Worm (Caenorhabditis elegans) whole organism, L4 larva: Measurements from ENCODE around the gene mpst-4.

ENCODE experiments used
- ceh-32 ChIP-seq: sonication (generic microtip); optimal IDR thresholded peaks from 2 replicates; lab custom pipeline; 2016; ENCODE audit warnings: mild to moderate bottlenecking, missing genetic modification characterization, missing compliant biosample characterization; ENCODE audit not compliant: poor library complexity
- dpl-1 ChIP-seq: fragments of 150-350 bp; optimal IDR thresholded peaks from 2 replicates; lab custom pipeline; 2014; ENCODE audit warnings: missing biosample characterization, missing genetic modification reagents, missing genetic modification characterization
- nhr-11 ChIP-seq: fragments of 150-350 bp; optimal IDR thresholded peaks from 2 replicates; lab custom pipeline; 2014; ENCODE audit warnings: missing biosample characterization, missing genetic modification characterization
- nhr-77 ChIP-seq: fragments of 150-350 bp; optimal IDR thresholded peaks from 2 replicates; lab custom pipeline; 2014; ENCODE audit warnings: missing biosample characterization, missing genetic modification characterization
- set-16 ChIP-seq: fragments of 200-800 bp; sonication (Bioruptor generic); IDR thresholded peaks from 2 replicates; pipeline ENCODE4 v1.3.6; 2022; ENCODE audit warnings: missing genetic modification reagents, missing genetic modification characterization, missing compliant biosample characterization
- skn-1 ChIP-seq: fragments of 150-350 bp; optimal IDR thresholded peaks from 2 replicates; lab custom pipeline; 2014; ENCODE audit warnings: missing biosample characterization, missing genetic modification characterization
- snpc-4 ChIP-seq: fragments of 150-350 bp; optimal IDR thresholded peaks from 2 replicates; lab custom pipeline; 2014; ENCODE audit warnings: missing biosample characterization, missing genetic modification characterization
- tra-1 ChIP-seq: fragments of 200-800 bp; sonication (Bioruptor generic); IDR thresholded peaks from 2 replicates; pipeline ENCODE4 v1.3.6; 2022; ENCODE audit warnings: missing genetic modification reagents, missing genetic modification characterization, missing compliant biosample characterization
- vab-7 ChIP-seq: fragments of 200-800 bp; sonication (Bioruptor generic); IDR thresholded peaks from 2 replicates; pipeline ENCODE4 v1.3.6; 2022; ENCODE audit warnings: missing genetic modification reagents, missing genetic modification characterization, missing compliant biosample characterization
- ztf-11 ChIP-seq: fragments of 150-350 bp; optimal IDR thresholded peaks from 2 replicates; lab custom pipeline; 2014; ENCODE audit warnings: missing biosample characterization, missing genetic modification characterization

- TF ChIP-seq ztf-11: no peak
- no peak for TF ChIP-seq skn-1 (tag; lab: Kevin White, UChicago)
- TF ChIP-seq nhr-11 (tag; lab: Kevin White, UChicago): no peak
- no peak for TF ChIP-seq tra-1 (GFP tag; lab: Robert Waterston, UW)
- TF ChIP-seq ceh-32: no peak
- TF ChIP-seq vab-7 (GFP tag; lab: Robert Waterston, UW): no peak
- no peak for TF ChIP-seq set-16 (GFP tag; lab: Robert Waterston, UW)
- no peak for TF ChIP-seq dpl-1 (GFP tag; lab: Kevin White, UChicago)
- no peak for TF ChIP-seq snpc-4 (tag; lab: Kevin White, UChicago)
- no peak for TF ChIP-seq nhr-77 (tag; lab: Kevin White, UChicago)
Measured at ce11 chrII:4815356-4815755, 47.9 kb downstream of the mpst-4 start.
